Worm (Caenorhabditis elegans) whole organism, L2 larva: ENCODE measurements around the gene hst-3.1.

Source experiments
- C34F6.9 ChIP-seq: fragments of 150-350 bp; optimal IDR thresholded peaks from 2 replicates; lab custom pipeline; 2014; ENCODE audit warnings: missing biosample characterization, missing genetic modification characterization
- F13H6.1 ChIP-seq: sonication (generic microtip); optimal IDR thresholded peaks from 2 replicates; lab custom pipeline; 2016; ENCODE audit warnings: missing genetic modification characterization, missing compliant biosample characterization
- R02D3.7 ChIP-seq: fragments of 150-350 bp; optimal IDR thresholded peaks from 2 replicates; lab custom pipeline; 2014; ENCODE audit warnings: missing biosample characterization, missing genetic modification characterization
- Y55F3AM.14 ChIP-seq: fragments of 200-800 bp; sonication (Bioruptor generic); optimal IDR thresholded peaks from 2 replicates; lab custom pipeline; 2018; ENCODE audit warnings: mild to moderate bottlenecking, missing genetic modification characterization, missing compliant biosample characterization
- ZK546.5 ChIP-seq: sonication (generic microtip); optimal IDR thresholded peaks from 2 replicates; lab custom pipeline; 2017; ENCODE audit warnings: missing biosample characterization, missing genetic modification characterization
- alr-1 ChIP-seq: fragments of 150-350 bp; optimal IDR thresholded peaks from 2 replicates; lab custom pipeline; 2014; ENCODE audit warnings: missing biosample characterization, missing genetic modification characterization
- aly-2 ChIP-seq: fragments of 150-350 bp; optimal IDR thresholded peaks from 2 replicates; lab custom pipeline; 2014; ENCODE audit warnings: missing biosample characterization, missing genetic modification characterization
- blmp-1 ChIP-seq: sonication (generic microtip); optimal IDR thresholded peaks from 2 replicates; lab custom pipeline; 2017; ENCODE audit warnings: missing genetic modification characterization, mild to moderate bottlenecking, missing compliant biosample characterization, antibody characterized with exemption, moderate library complexity; ENCODE audit not compliant: insufficient read depth
- ceh-16 ChIP-seq: fragments of 150-350 bp; optimal IDR thresholded peaks from 2 replicates; lab custom pipeline; 2014; ENCODE audit warnings: missing biosample characterization, missing genetic modification characterization
- ceh-82 ChIP-seq: fragments of 150-350 bp; optimal IDR thresholded peaks from 2 replicates; lab custom pipeline; 2014; ENCODE audit warnings: missing biosample characterization, missing genetic modification characterization
- crh-2 ChIP-seq: sonication (generic microtip); optimal IDR thresholded peaks from 2 replicates; lab custom pipeline; 2017; ENCODE audit warnings: missing biosample characterization, missing genetic modification characterization
- dmd-4 ChIP-seq: sonication (generic microtip); optimal IDR thresholded peaks from 2 replicates; lab custom pipeline; 2017; ENCODE audit warnings: missing biosample characterization, missing genetic modification characterization
- egl-27 ChIP-seq: sonication (generic microtip); optimal IDR thresholded peaks from 3 replicates; lab custom pipeline; 2017; ENCODE audit warnings: missing biosample characterization, missing genetic modification reagents, missing genetic modification characterization
- elt-1 ChIP-seq: fragments of 150-350 bp; optimal IDR thresholded peaks from 2 replicates; lab custom pipeline; 2014; ENCODE audit warnings: missing biosample characterization, missing genetic modification characterization
- elt-3 ChIP-seq: sonication (generic microtip); optimal IDR thresholded peaks from 2 replicates; lab custom pipeline; 2017; ENCODE audit warnings: missing biosample characterization, missing genetic modification characterization
- fos-1 ChIP-seq: fragments of 150-350 bp; optimal IDR thresholded peaks from 2 replicates; lab custom pipeline; 2014; ENCODE audit warnings: missing biosample characterization, missing genetic modification characterization
- lsy-2 ChIP-seq, 2 experiments: fragments of 150-350 bp in 1 of 2; sonication (generic microtip) in 1 of 2; optimal IDR thresholded peaks; 2 replicates each; lab custom pipeline; 2014 to 2017; ENCODE audit warnings: missing biosample characterization in 2 of 2, missing genetic modification characterization in 2 of 2
- mdl-1 ChIP-seq, 2 experiments: fragments of 150-350 bp in 1 of 2; sonication (generic microtip) in 1 of 2; optimal IDR thresholded peaks; 2 replicates each; lab custom pipeline; 2017; ENCODE audit warnings: missing biosample characterization in 2 of 2, missing genetic modification characterization in 2 of 2
- nhr-10 ChIP-seq: sonication (generic microtip); optimal IDR thresholded peaks from 2 replicates; lab custom pipeline; 2017; ENCODE audit warnings: missing biosample characterization, missing genetic modification characterization
- nhr-12 ChIP-seq: fragments of 150-350 bp; optimal IDR thresholded peaks from 2 replicates; lab custom pipeline; 2014; ENCODE audit warnings: missing biosample characterization, missing genetic modification characterization
- nhr-129 ChIP-seq: fragments of 150-350 bp; optimal IDR thresholded peaks from 2 replicates; lab custom pipeline; 2014; ENCODE audit warnings: missing biosample characterization, missing genetic modification characterization
- nhr-21 ChIP-seq: fragments of 150-350 bp; optimal IDR thresholded peaks from 2 replicates; lab custom pipeline; 2014; ENCODE audit warnings: missing biosample characterization, missing genetic modification characterization
- nhr-25 ChIP-seq: fragments of 150-350 bp; sonication (generic microtip); optimal IDR thresholded peaks from 3 replicates; lab custom pipeline; 2014; ENCODE audit warnings: missing biosample characterization, missing genetic modification characterization
- nhr-6 ChIP-seq: fragments of 150-350 bp; optimal IDR thresholded peaks from 2 replicates; lab custom pipeline; 2014; ENCODE audit warnings: missing biosample characterization, missing genetic modification characterization
- nhr-77 ChIP-seq: fragments of 150-350 bp; optimal IDR thresholded peaks from 2 replicates; lab custom pipeline; 2014; ENCODE audit warnings: missing biosample characterization, missing genetic modification characterization
- peb-1 ChIP-seq: fragments of 150-350 bp; optimal IDR thresholded peaks from 2 replicates; lab custom pipeline; 2014; ENCODE audit warnings: missing biosample characterization, missing genetic modification characterization
- sem-4 ChIP-seq: fragments of 150-350 bp; optimal IDR thresholded peaks from 2 replicates; lab custom pipeline; 2014; ENCODE audit warnings: missing biosample characterization, missing genetic modification reagents, missing genetic modification characterization
- skn-1 ChIP-seq: sonication (generic microtip); optimal IDR thresholded peaks from 2 replicates; lab custom pipeline; 2017; ENCODE audit warnings: missing biosample characterization, missing genetic modification characterization
- sma-3 ChIP-seq: sonication (generic microtip); optimal IDR thresholded peaks from 2 replicates; lab custom pipeline; 2016; ENCODE audit warnings: missing genetic modification reagents, missing genetic modification characterization, missing compliant biosample characterization
- sma-9 ChIP-seq, 2 experiments: fragments of 150-350 bp in 1 of 2; sonication (generic microtip) in 1 of 2; optimal IDR thresholded peaks; 2 replicates each; lab custom pipeline; 2014 to 2016; ENCODE audit warnings: missing genetic modification characterization in 2 of 2, mild to moderate bottlenecking in 1 of 2, missing biosample characterization in 1 of 2, missing compliant biosample characterization in 1 of 2, missing genetic modification reagents in 1 of 2, moderate library complexity in 1 of 2
- snpc-4 ChIP-seq: fragments of 150-350 bp; optimal IDR thresholded peaks from 2 replicates; lab custom pipeline; 2014; ENCODE audit warnings: missing biosample characterization, missing genetic modification characterization
- unc-39 ChIP-seq: fragments of 150-350 bp; optimal IDR thresholded peaks from 2 replicates; lab custom pipeline; 2014; ENCODE audit warnings: missing biosample characterization, missing genetic modification characterization
- unc-55 ChIP-seq: fragments of 150-350 bp; sonication (generic microtip); optimal IDR thresholded peaks from 3 replicates; lab custom pipeline; 2014; ENCODE audit warnings: missing biosample characterization, missing genetic modification reagents, missing genetic modification characterization
- unc-62 ChIP-seq: fragments of 150-350 bp; optimal IDR thresholded peaks from 2 replicates; lab custom pipeline; 2014; ENCODE audit warnings: missing biosample characterization, missing genetic modification reagents, missing genetic modification characterization
- zag-1 ChIP-seq: fragments of 150-350 bp; optimal IDR thresholded peaks from 2 replicates; lab custom pipeline; 2014; ENCODE audit warnings: missing biosample characterization, missing genetic modification characterization
- ztf-1 ChIP-seq: fragments of 200-800 bp; sonication (Bioruptor generic); conservative IDR thresholded peaks from 2 replicates; pipeline ENCODE4 v1.3.6; 2022; ENCODE audit warnings: missing genetic modification characterization, missing compliant biosample characterization
- ztf-11 ChIP-seq: sonication (generic microtip); optimal IDR thresholded peaks from 2 replicates; lab custom pipeline; 2017; ENCODE audit warnings: missing biosample characterization, missing genetic modification characterization
- ztf-4 ChIP-seq: fragments of 150-350 bp; optimal IDR thresholded peaks from 2 replicates; lab custom pipeline; 2014; ENCODE audit warnings: missing biosample characterization, missing genetic modification characterization

hst-3.1 gene

DNA sequence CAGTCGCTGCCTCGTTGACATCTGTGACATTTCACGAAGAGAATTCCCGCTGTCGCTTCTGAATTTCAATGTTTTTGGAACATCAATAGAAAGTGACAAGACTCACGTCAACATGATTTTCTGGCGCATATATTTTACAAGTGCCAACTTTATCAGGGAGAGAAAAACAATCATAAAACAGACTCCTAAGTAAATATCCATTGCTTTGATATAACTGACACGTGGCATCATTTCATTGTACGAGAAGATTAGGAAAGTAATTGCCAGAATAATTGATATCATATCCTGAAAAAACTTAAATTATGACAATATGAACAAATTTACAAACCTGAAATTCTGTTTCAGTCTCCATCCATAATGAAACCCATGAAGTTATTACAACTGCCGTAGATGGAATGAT is 10.9 kb downstream of the hst-3.1 start:
- TF ChIP-seq lsy-2 (tag; optimal IDR thresholded peaks at IDR 0.05; lab: Kevin White, UChicago) (no peak), aly-2 (tag; lab: Kevin White, UChicago) (no peak), alr-1 (tag; lab: Kevin White, UChicago) (no peak), blmp-1 (tag; lab: Kevin White, UChicago) (no peak), Y55F3AM.14 (GFP tag; lab: Kevin White, UChicago) (no peak), peb-1 (tag; lab: Kevin White, UChicago) (no peak), unc-39 (tag; lab: Kevin White, UChicago) (no peak), ztf-1 (GFP tag; lab: Robert Waterston, UW) (no peak), nhr-21 (no peak), ceh-82 (tag; lab: Kevin White, UChicago) (no peak), elt-3 (tag; lab: Kevin White, UChicago) (no peak), nhr-129 (no peak), nhr-6 (tag; lab: Kevin White, UChicago) (no peak), sem-4 (no peak), unc-55 (GFP tag; lab: Kevin White, UChicago) (no peak), nhr-25 (no peak)

DNA sequence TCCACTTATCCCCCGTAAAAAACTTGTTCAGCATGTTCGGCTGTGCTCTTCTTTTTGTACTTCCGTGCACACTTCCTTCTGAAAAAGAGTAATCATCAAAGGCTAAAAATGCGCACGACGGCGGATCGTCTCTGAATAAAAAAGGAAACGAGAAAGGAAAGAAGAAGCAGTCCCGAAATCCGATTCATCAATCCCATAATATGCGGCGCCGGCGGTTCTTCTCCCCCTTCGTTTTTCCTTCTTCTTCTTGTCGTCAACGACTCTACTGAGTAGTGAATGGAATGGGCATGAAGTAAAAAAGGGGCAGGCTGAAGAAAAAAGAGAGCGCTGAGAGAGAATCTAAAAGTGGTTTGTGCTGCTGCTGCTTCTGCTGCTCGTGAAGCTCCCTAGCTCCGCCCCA is 19.6 kb downstream of the hst-3.1 start:
- TF ChIP-seq unc-62 (no peak), lsy-2 (tag; optimal IDR thresholded peaks at IDR 0.05; lab: Kevin White, UChicago) (peak in 1 of 2 experiments; percentile 0)

- TF ChIP-seq zag-1 (tag; lab: Kevin White, UChicago): peak; percentile 14
- peak; percentile 33 for TF ChIP-seq sma-9 (GFP tag; optimal IDR thresholded peaks at IDR 0.05; lab: Kevin White, UChicago)
- TF ChIP-seq sma-9 (tag; optimal IDR thresholded peaks at IDR 0.05; lab: Kevin White, UChicago): no peak
- TF ChIP-seq lsy-2 (tag; optimal IDR thresholded peaks at IDR 0.05; lab: Kevin White, UChicago): peak in 1 of 2 experiments; percentile 21
- TF ChIP-seq mdl-1 (tag; optimal IDR thresholded peaks at IDR 0.05; lab: Kevin White, UChicago): no peak
Measured at ce11 chrII:6148369-6148768, 20.7 kb downstream of the hst-3.1 start.

DNA sequence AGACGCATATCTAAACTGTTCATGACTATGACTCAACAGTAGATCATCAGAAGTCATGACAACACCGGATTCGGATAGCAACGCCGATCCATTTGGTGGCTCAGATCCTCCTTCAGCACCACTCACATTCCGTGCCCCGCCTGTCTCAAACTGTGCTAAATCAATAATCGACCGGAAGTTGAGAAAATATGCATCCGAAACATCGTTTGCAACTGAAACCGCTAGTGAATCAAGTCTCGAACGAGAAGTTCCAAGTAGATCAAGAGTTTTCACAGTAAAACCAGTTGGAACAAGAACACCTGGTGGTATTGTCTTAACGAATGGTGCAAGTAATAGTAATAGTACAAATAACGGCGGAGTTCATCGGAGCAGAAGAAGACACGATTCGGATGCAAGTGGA is 21.9 kb downstream of the hst-3.1 start:
- TF ChIP-seq sma-3 (no peak), unc-39 (tag; lab: Kevin White, UChicago) (no peak), ceh-16 (tag; lab: Kevin White, UChicago) (no peak), nhr-12 (no peak), crh-2 (tag; lab: Kevin White, UChicago) (no peak), nhr-10 (tag; lab: Kevin White, UChicago) (no peak), C34F6.9 (tag; lab: Kevin White, UChicago) (no peak), blmp-1 (tag; lab: Kevin White, UChicago) (no peak), nhr-25 (no peak)

DNA sequence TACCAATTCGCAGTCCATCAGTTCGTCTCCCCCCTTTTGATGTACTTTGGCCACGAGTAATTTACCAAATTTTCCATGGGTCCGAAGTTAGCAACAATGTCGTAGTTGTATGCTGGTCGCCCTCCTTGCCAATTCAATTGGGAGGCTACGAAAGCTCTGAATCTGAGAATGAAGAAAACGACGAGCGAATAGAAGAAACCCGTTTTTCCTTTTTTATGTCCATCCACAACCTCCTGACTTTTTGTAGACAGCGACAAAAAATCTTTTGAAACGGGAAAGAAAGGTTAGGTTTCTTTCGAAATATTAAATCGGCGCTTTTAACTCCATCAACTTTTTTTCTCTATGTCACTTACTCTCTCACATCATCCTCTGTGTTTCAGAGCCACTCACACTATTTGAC is 26.5 kb downstream of the hst-3.1 start:
- TF ChIP-seq nhr-10 (tag; lab: Kevin White, UChicago) (no peak), ZK546.5 (tag; lab: Kevin White, UChicago) (no peak), ceh-82 (tag; lab: Kevin White, UChicago) (no peak), elt-3 (tag; lab: Kevin White, UChicago) (no peak), ztf-1 (GFP tag; lab: Robert Waterston, UW) (no peak), sma-9 (GFP tag; optimal IDR thresholded peaks at IDR 0.05; lab: Kevin White, UChicago) (no peak), sma-9 (tag; optimal IDR thresholded peaks at IDR 0.05; lab: Kevin White, UChicago) (no peak), crh-2 (tag; lab: Kevin White, UChicago) (no peak)

DNA sequence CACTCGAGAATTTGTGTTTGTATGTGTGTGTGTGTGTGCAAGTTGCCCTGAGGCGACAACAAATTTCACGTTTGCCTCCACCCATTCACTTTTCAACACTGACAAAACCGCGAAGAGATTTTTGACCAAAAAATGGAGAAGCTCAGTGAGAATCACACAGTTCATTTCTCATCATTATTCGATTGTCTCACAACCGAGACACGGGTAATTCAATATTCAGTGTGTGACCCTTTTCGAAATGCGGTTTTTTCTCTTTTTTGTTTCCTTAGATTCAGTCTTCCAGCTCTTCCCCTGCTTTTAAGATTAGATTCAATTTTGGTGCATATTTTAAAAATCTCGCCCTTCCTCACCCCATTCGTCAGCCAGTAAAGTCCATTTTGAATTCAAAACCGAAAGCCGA is 29.6 kb downstream of the hst-3.1 start:
- TF ChIP-seq fos-1 (tag; lab: Kevin White, UChicago) (no peak), nhr-129 (no peak), sma-9 (GFP tag; optimal IDR thresholded peaks at IDR 0.05; lab: Kevin White, UChicago) (no peak), sma-9 (tag; optimal IDR thresholded peaks at IDR 0.05; lab: Kevin White, UChicago) (no peak), ztf-4 (tag; lab: Kevin White, UChicago) (no peak), lsy-2 (tag; optimal IDR thresholded peaks at IDR 0.05; lab: Kevin White, UChicago) (no peak), snpc-4 (tag; lab: Kevin White, UChicago) (no peak), R02D3.7 (tag; lab: Kevin White, UChicago) (no peak), sem-4 (no peak), egl-27 (tag; lab: Kevin White, UChicago) (no peak), C34F6.9 (tag; lab: Kevin White, UChicago) (no peak), F13H6.1 (tag; lab: Kevin White, UChicago) (no peak), dmd-4 (tag; lab: Kevin White, UChicago) (no peak), elt-1 (tag; lab: Kevin White, UChicago) (no peak), ztf-11 (tag; lab: Kevin White, UChicago) (no peak), nhr-10 (tag; lab: Kevin White, UChicago) (no peak), skn-1 (tag; lab: Kevin White, UChicago) (no peak), nhr-77 (tag; lab: Kevin White, UChicago) (no peak)
